Worm (Caenorhabditis elegans) whole organism, late embryonic: ENCODE measurements around the gene M02B7.7.
A peak's percentile ranks its signal among the peaks of the same experiment; 100 is the strongest.

Source experiments
- C08G9.2 ChIP-seq: sonication (generic microtip); optimal IDR thresholded peaks from 2 replicates; lab custom pipeline; 2016; ENCODE audit warnings: mild to moderate bottlenecking, missing genetic modification characterization, moderate library complexity, missing compliant biosample characterization
- K02D7.2 ChIP-seq: sonication (generic microtip); optimal IDR thresholded peaks from 2 replicates; lab custom pipeline; 2017; ENCODE audit warnings: mild to moderate bottlenecking, missing genetic modification characterization, missing compliant biosample characterization
- K09A11.1 ChIP-seq: sonication (generic microtip); optimal IDR thresholded peaks from 2 replicates; lab custom pipeline; 2017; ENCODE audit warnings: antibody characterized with exemption, mild to moderate bottlenecking, missing genetic modification characterization, missing compliant biosample characterization; ENCODE audit not compliant: insufficient read depth
- T23F11.4 ChIP-seq: fragments of 200-800 bp; sonication (Bioruptor generic); optimal IDR thresholded peaks from 2 replicates; lab custom pipeline; 2018; ENCODE audit warnings: mild to moderate bottlenecking, missing genetic modification characterization, missing compliant biosample characterization
- Y22D7AL.16 ChIP-seq: sonication (generic microtip); optimal IDR thresholded peaks from 2 replicates; lab custom pipeline; 2016; ENCODE audit warnings: missing genetic modification characterization, missing compliant biosample characterization
- ahr-1 ChIP-seq: sonication (generic microtip); optimal IDR thresholded peaks from 2 replicates; lab custom pipeline; 2016; ENCODE audit warnings: missing genetic modification characterization, missing compliant biosample characterization
- ceh-19 ChIP-seq: fragments of 200-800 bp; sonication (Bioruptor generic); optimal IDR thresholded peaks from 2 replicates; lab custom pipeline; 2018; ENCODE audit warnings: mild to moderate bottlenecking, missing genetic modification characterization, missing compliant biosample characterization
- ceh-24 ChIP-seq: sonication (generic microtip); optimal IDR thresholded peaks from 2 replicates; lab custom pipeline; 2016; ENCODE audit warnings: mild to moderate bottlenecking, missing genetic modification characterization, missing compliant biosample characterization
- ceh-34 ChIP-seq: sonication (generic microtip); optimal IDR thresholded peaks from 2 replicates; lab custom pipeline; 2016; ENCODE audit warnings: mild to moderate bottlenecking, missing genetic modification characterization, missing compliant biosample characterization
- ceh-48 ChIP-seq: sonication (generic microtip); optimal IDR thresholded peaks from 2 replicates; lab custom pipeline; 2016; ENCODE audit warnings: missing genetic modification characterization, inconsistent platforms, missing compliant biosample characterization
- ceh-6 ChIP-seq: fragments of 200-800 bp; sonication (Bioruptor generic); optimal IDR thresholded peaks from 2 replicates; lab custom pipeline; 2018; ENCODE audit warnings: mild to moderate bottlenecking, missing genetic modification characterization, missing compliant biosample characterization
- che-1 ChIP-seq: sonication (generic microtip); optimal IDR thresholded peaks from 2 replicates; lab custom pipeline; 2016; ENCODE audit warnings: mild to moderate bottlenecking, missing genetic modification characterization, missing compliant biosample characterization
- dve-1 ChIP-seq: sonication (generic microtip); optimal IDR thresholded peaks from 2 replicates; lab custom pipeline; 2017; ENCODE audit warnings: antibody characterized with exemption, mild to moderate bottlenecking, missing genetic modification characterization, missing compliant biosample characterization
- elt-4 ChIP-seq: sonication (generic microtip); optimal IDR thresholded peaks from 2 replicates; lab custom pipeline; 2016; ENCODE audit warnings: missing genetic modification characterization, missing compliant biosample characterization
- ets-4 ChIP-seq: sonication (generic microtip); optimal IDR thresholded peaks from 2 replicates; lab custom pipeline; 2016; ENCODE audit warnings: missing genetic modification characterization, missing compliant biosample characterization
- fax-1 ChIP-seq: sonication (generic microtip); optimal IDR thresholded peaks from 2 replicates; lab custom pipeline; 2016; ENCODE audit warnings: missing genotype, missing genetic modification characterization, missing compliant biosample characterization
- gmeb-2 ChIP-seq: sonication (generic microtip); optimal IDR thresholded peaks from 2 replicates; lab custom pipeline; 2016; ENCODE audit warnings: missing genetic modification characterization, inconsistent platforms, missing compliant biosample characterization
- hlh-15 ChIP-seq: sonication (generic microtip); optimal IDR thresholded peaks from 2 replicates; lab custom pipeline; 2016; ENCODE audit warnings: missing genetic modification characterization, missing compliant biosample characterization
- hlh-8 ChIP-seq: sonication (generic microtip); optimal IDR thresholded peaks from 2 replicates; lab custom pipeline; 2016; ENCODE audit warnings: missing genotype, missing genetic modification characterization, missing compliant biosample characterization
- lin-11 ChIP-seq: fragments of 200-800 bp; sonication (Bioruptor generic); optimal IDR thresholded peaks from 2 replicates; lab custom pipeline; 2018; ENCODE audit warnings: mild to moderate bottlenecking, missing genetic modification characterization, missing compliant biosample characterization
- madf-2 ChIP-seq: sonication (generic microtip); optimal IDR thresholded peaks from 2 replicates; lab custom pipeline; 2017; ENCODE audit warnings: missing genetic modification characterization, missing compliant biosample characterization
- mec-3 ChIP-seq: sonication (generic microtip); optimal IDR thresholded peaks from 2 replicates; lab custom pipeline; 2016; ENCODE audit warnings: borderline replicate concordance, missing genetic modification characterization, missing compliant biosample characterization
- npax-4 ChIP-seq: sonication (generic microtip); optimal IDR thresholded peaks from 2 replicates; lab custom pipeline; 2016; ENCODE audit warnings: missing genetic modification characterization, missing compliant biosample characterization
- odd-2 ChIP-seq: sonication (generic microtip); optimal IDR thresholded peaks from 2 replicates; lab custom pipeline; 2017; ENCODE audit warnings: antibody characterized with exemption, mild to moderate bottlenecking, missing genetic modification characterization, missing compliant biosample characterization
- pax-1 ChIP-seq: fragments of 150-350 bp; optimal IDR thresholded peaks from 2 replicates; lab custom pipeline; 2014; ENCODE audit warnings: missing biosample characterization, missing genetic modification characterization
- pha-2 ChIP-seq: sonication (generic microtip); optimal IDR thresholded peaks from 2 replicates; lab custom pipeline; 2017; ENCODE audit warnings: mild to moderate bottlenecking, missing genetic modification characterization, missing compliant biosample characterization
- pha-4 ChIP-seq: fragments of 150-350 bp; optimal IDR thresholded peaks from 2 replicates; lab custom pipeline; 2018; ENCODE audit warnings: missing biosample characterization, missing genetic modification reagents, missing genetic modification characterization
- pqm-1 ChIP-seq: sonication (generic microtip); optimal IDR thresholded peaks from 2 replicates; lab custom pipeline; 2016; ENCODE audit warnings: missing genetic modification characterization, missing compliant biosample characterization
- pros-1 ChIP-seq: fragments of 150-350 bp; optimal IDR thresholded peaks from 2 replicates; lab custom pipeline; 2014; ENCODE audit warnings: missing biosample characterization, missing genetic modification reagents, missing genetic modification characterization
- ref-2 ChIP-seq: sonication (generic microtip); optimal IDR thresholded peaks from 2 replicates; lab custom pipeline; 2016; ENCODE audit warnings: missing genetic modification characterization, missing compliant biosample characterization
- sox-2 ChIP-seq: fragments of 200-800 bp; sonication (Bioruptor generic); IDR thresholded peaks from 2 replicates; pipeline ENCODE4 v1.3.6; 2022; ENCODE audit warnings: missing genetic modification reagents, missing genetic modification characterization, missing compliant biosample characterization
- sox-4 ChIP-seq: sonication (generic microtip); optimal IDR thresholded peaks from 2 replicates; lab custom pipeline; 2017; ENCODE audit warnings: mild to moderate bottlenecking, missing genetic modification characterization, inconsistent platforms, missing compliant biosample characterization
- ttx-3 ChIP-seq: sonication (generic microtip); optimal IDR thresholded peaks from 2 replicates; lab custom pipeline; 2016; ENCODE audit warnings: missing genetic modification reagents, missing genetic modification characterization, missing compliant biosample characterization
- unc-3 ChIP-seq, 2 experiments: fragments of 200-800 bp in 1 of 2; sonication (Bioruptor generic) in 1 of 2; sonication (generic microtip) in 1 of 2; conservative IDR thresholded peaks in 1 of 2; optimal IDR thresholded peaks in 1 of 2; 2 replicates each; pipeline versions ENCODE4 v1.3.6 to Lab custom; 2016 to 2022; ENCODE audit warnings: missing compliant biosample characterization in 2 of 2, missing genetic modification characterization in 2 of 2, missing genetic modification reagents in 1 of 2
- unc-42 ChIP-seq: sonication (generic microtip); optimal IDR thresholded peaks from 2 replicates; lab custom pipeline; 2016; ENCODE audit warnings: missing genotype, missing genetic modification characterization, missing compliant biosample characterization
- unc-55 ChIP-seq: sonication (generic microtip); optimal IDR thresholded peaks from 2 replicates; lab custom pipeline; 2017; ENCODE audit warnings: missing biosample characterization, missing genetic modification reagents, missing genetic modification characterization
- ztf-16 ChIP-seq: sonication (generic microtip); optimal IDR thresholded peaks from 2 replicates; lab custom pipeline; 2017; ENCODE audit warnings: missing genetic modification characterization, missing compliant biosample characterization

The M02B7.7 gene

ce11 chrIV:3853557-3853956 is 46.6 kb upstream of the M02B7.7 start:
- TF ChIP-seq lin-11 (tag; lab: Kevin White, UChicago) (no peak), mec-3 (tag; lab: Kevin White, UChicago) (no peak), dve-1 (tag; lab: Kevin White, UChicago) (no peak), fax-1 (tag; lab: Kevin White, UChicago) (no peak), ztf-16 (tag; lab: Kevin White, UChicago) (no peak), K09A11.1 (no peak), pqm-1 (no peak), pros-1 (tag; lab: Kevin White, UChicago) (no peak), ahr-1 (tag; lab: Kevin White, UChicago) (no peak), ceh-6 (GFP tag; lab: Kevin White, UChicago) (no peak), T23F11.4 (GFP tag; lab: Kevin White, UChicago) (no peak), Y22D7AL.16 (tag; lab: Kevin White, UChicago) (no peak), ceh-48 (tag; lab: Kevin White, UChicago) (no peak)

ce11 chrIV:3848985-3849384 is 42.0 kb upstream of the M02B7.7 start:
- TF ChIP-seq sox-4 (tag; lab: Kevin White, UChicago) (no peak), madf-2 (tag; lab: Kevin White, UChicago) (no peak), gmeb-2 (tag; lab: Kevin White, UChicago) (no peak), unc-42 (tag; lab: Kevin White, UChicago) (no peak), ref-2 (no peak), pha-4 (no peak), pros-1 (tag; lab: Kevin White, UChicago) (no peak), K02D7.2 (tag; lab: Kevin White, UChicago) (no peak), unc-55 (GFP tag; lab: Kevin White, UChicago) (no peak), ttx-3 (tag; lab: Kevin White, UChicago) (no peak)

DNA sequence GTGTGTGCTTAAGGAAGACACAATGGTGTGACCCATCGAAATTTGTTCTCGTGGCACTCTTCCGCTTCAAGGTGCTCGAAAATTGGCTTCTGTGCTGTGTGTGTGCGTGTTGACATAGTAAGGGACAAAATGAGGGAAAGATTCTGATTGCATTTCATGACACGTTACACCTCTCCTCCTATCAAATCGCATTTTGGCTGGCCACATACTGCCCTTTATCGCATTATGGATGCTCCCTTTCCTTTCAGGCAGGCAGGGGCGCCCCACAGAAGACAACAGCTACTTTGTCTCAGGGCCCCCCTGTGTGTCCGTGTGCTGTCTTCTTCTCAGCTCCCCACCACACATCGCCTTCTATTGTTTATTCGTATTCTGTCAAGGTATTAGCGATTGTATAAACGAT is 40.5 kb upstream of the M02B7.7 start:
- TF ChIP-seq C08G9.2 (tag; lab: Kevin White, UChicago) (no peak), unc-3 (GFP tag; conservative IDR thresholded peaks at IDR 0.05; lab: Robert Waterston, UW) (no peak), unc-3 (tag; optimal IDR thresholded peaks at IDR 0.05; lab: Kevin White, UChicago) (no peak), madf-2 (tag; lab: Kevin White, UChicago) (no peak), ceh-6 (GFP tag; lab: Kevin White, UChicago) (no peak), pros-1 (tag; lab: Kevin White, UChicago) (no peak), odd-2 (tag; lab: Kevin White, UChicago) (no peak), ceh-24 (tag; lab: Kevin White, UChicago) (no peak), pha-2 (tag; lab: Kevin White, UChicago) (no peak), unc-42 (tag; lab: Kevin White, UChicago) (peak; percentile 91), pqm-1 (no peak), pax-1 (no peak), che-1 (tag; lab: Kevin White, UChicago) (no peak), unc-55 (GFP tag; lab: Kevin White, UChicago) (no peak), hlh-8 (tag; lab: Kevin White, UChicago) (no peak), sox-2 (no peak), ceh-19 (GFP tag; lab: Kevin White, UChicago) (no peak), hlh-15 (tag; lab: Kevin White, UChicago) (no peak), ceh-34 (tag; lab: Kevin White, UChicago) (peak; percentile 1), dve-1 (tag; lab: Kevin White, UChicago) (no peak), ets-4 (tag; lab: Kevin White, UChicago) (no peak), ceh-48 (tag; lab: Kevin White, UChicago) (no peak), K09A11.1 (no peak), elt-4 (tag; lab: Kevin White, UChicago) (peak; percentile 12), npax-4 (tag; lab: Kevin White, UChicago) (no peak)
